Fruit fly (Drosophila melanogaster) whole organism, embryonic: ENCODE results near the gene CG10011.
A peak's percentile ranks its signal among the peaks of the same experiment; 100 is the strongest.

Experiments
- ATbp ChIP-seq: fragments of 200-800 bp; sonication (Bioruptor generic); optimal IDR thresholded peaks from 2 replicates; lab custom pipeline; 2017; ENCODE audit warnings: missing biosample characterization, mild to moderate bottlenecking, missing genetic modification characterization, missing genetic modification reagents
- BtbVII ChIP-seq: fragments of 200-800 bp; sonication (Bioruptor generic); optimal IDR thresholded peaks from 3 replicates; lab custom pipeline; 2017; ENCODE audit warnings: missing biosample characterization, mild to moderate bottlenecking, missing genetic modification characterization
- CG10267 ChIP-seq: fragments of 200-800 bp; sonication (Bioruptor generic); optimal IDR thresholded peaks from 2 replicates; lab custom pipeline; 2018; ENCODE audit warnings: missing biosample characterization, mild to moderate bottlenecking, missing genetic modification characterization, moderate library complexity
- CG10366 ChIP-seq: fragments of 200-800 bp; sonication (Bioruptor generic); IDR thresholded peaks from 2 replicates; pipeline ENCODE4 v1.3.6; 2022; ENCODE audit warnings: missing biosample characterization, missing genetic modification characterization
- CG10543 ChIP-seq: fragments of 200-800 bp; sonication (Bioruptor generic); optimal IDR thresholded peaks from 3 replicates; lab custom pipeline; 2017; ENCODE audit warnings: missing biosample characterization, mild to moderate bottlenecking, missing genetic modification characterization, moderate library complexity
- CG11085 ChIP-seq: fragments of 200-800 bp; sonication (Bioruptor generic); IDR thresholded peaks from 2 replicates; pipeline ENCODE4 v1.3.6; 2022; ENCODE audit warnings: missing biosample characterization, missing genetic modification characterization
- CG11560 ChIP-seq: fragments of 200-800 bp; sonication (Bioruptor generic); IDR thresholded peaks from 3 replicates; pipeline ENCODE4 v1.3.6; 2022; ENCODE audit warnings: missing biosample characterization, missing genetic modification characterization
- CG12659 ChIP-seq: fragments of 200-800 bp; sonication (Bioruptor generic); optimal IDR thresholded peaks from 3 replicates; lab custom pipeline; 2017; ENCODE audit warnings: mild to moderate bottlenecking, missing biosample characterization, missing genetic modification reagents, missing genetic modification characterization
- CG13123 ChIP-seq: fragments of 200-800 bp; sonication (Bioruptor generic); optimal IDR thresholded peaks from 2 replicates; lab custom pipeline; 2016; ENCODE audit warnings: missing biosample characterization, missing genetic modification characterization
- CG15479 ChIP-seq: fragments of 200-800 bp; sonication (Bioruptor generic); optimal IDR thresholded peaks from 3 replicates; lab custom pipeline; 2019; ENCODE audit warnings: missing biosample characterization, mild to moderate bottlenecking, missing genetic modification characterization, moderate library complexity
- CG15601 ChIP-seq: fragments of 200-800 bp; sonication (Bioruptor generic); optimal IDR thresholded peaks from 3 replicates; lab custom pipeline; 2019; ENCODE audit warnings: missing biosample characterization, mild to moderate bottlenecking, missing genetic modification characterization, moderate library complexity
- CG17186 ChIP-seq: fragments of 200-800 bp; sonication (Bioruptor generic); optimal IDR thresholded peaks from 3 replicates; lab custom pipeline; 2017; ENCODE audit warnings: missing biosample characterization, missing genetic modification reagents, missing genetic modification characterization
- CG17385 ChIP-seq: fragments of 200-800 bp; sonication (Bioruptor generic); optimal IDR thresholded peaks from 3 replicates; lab custom pipeline; 2018; ENCODE audit warnings: missing biosample characterization, mild to moderate bottlenecking, missing genetic modification characterization
- CG1792 ChIP-seq: fragments of 200-800 bp; sonication (Bioruptor generic); optimal IDR thresholded peaks from 2 replicates; lab custom pipeline; 2016; ENCODE audit warnings: missing biosample characterization, missing genetic modification characterization
- CG18262 ChIP-seq: fragments of 200-800 bp; optimal IDR thresholded peaks from 3 replicates; lab custom pipeline; 2019; ENCODE audit warnings: missing biosample characterization, mild to moderate bottlenecking, missing genetic modification characterization, moderate library complexity
- CG1832 ChIP-seq: fragments of 200-800 bp; sonication (Bioruptor generic); optimal IDR thresholded peaks from 2 replicates; lab custom pipeline; 2017; ENCODE audit warnings: missing biosample characterization, mild to moderate bottlenecking, missing genetic modification characterization, inconsistent platforms
- CG2712 ChIP-seq: fragments of 200-800 bp; optimal IDR thresholded peaks from 3 replicates; lab custom pipeline; 2019; ENCODE audit warnings: missing biosample characterization, mild to moderate bottlenecking, missing genetic modification characterization, moderate library complexity
- CG30403 ChIP-seq: fragments of 200-800 bp; sonication (Bioruptor generic); optimal IDR thresholded peaks from 3 replicates; lab custom pipeline; 2016; ENCODE audit warnings: missing biosample characterization, missing genetic modification characterization
- CG33213 ChIP-seq: fragments of 200-800 bp; sonication (Bioruptor generic); optimal IDR thresholded peaks from 3 replicates; lab custom pipeline; 2016; ENCODE audit warnings: missing biosample characterization, missing genetic modification characterization
- CG3838 ChIP-seq: fragments of 200-800 bp; sonication (Bioruptor generic); optimal IDR thresholded peaks from 3 replicates; lab custom pipeline; 2016; ENCODE audit warnings: missing biosample characterization, missing genetic modification characterization
- CG8944 ChIP-seq: fragments of 200-800 bp; sonication (Bioruptor generic); optimal IDR thresholded peaks from 3 replicates; lab custom pipeline; 2016; ENCODE audit warnings: missing biosample characterization, missing genetic modification characterization
- CG9215 ChIP-seq: fragments of 200-800 bp; sonication (Bioruptor generic); IDR thresholded peaks from 2 replicates; pipeline ENCODE4 v1.3.6; 2022; ENCODE audit warnings: missing biosample characterization, missing genetic modification characterization
- CG9817 ChIP-seq: fragments of 200-800 bp; sonication (Bioruptor generic); optimal IDR thresholded peaks from 2 replicates; lab custom pipeline; 2018; ENCODE audit warnings: missing biosample characterization, mild to moderate bottlenecking, missing genetic modification characterization, moderate library complexity
- CHES-1-like ChIP-seq: fragments of 200-800 bp; sonication (Bioruptor generic); optimal IDR thresholded peaks from 2 replicates; lab custom pipeline; 2016; ENCODE audit warnings: missing biosample characterization, missing genetic modification characterization
- Drgx ChIP-seq: fragments of 200-800 bp; sonication (Bioruptor generic); IDR thresholded peaks from 2 replicates; pipeline ENCODE4 v1.3.6; 2022; ENCODE audit warnings: missing biosample characterization, missing genetic modification characterization
- Fer1 ChIP-seq: fragments of 200-800 bp; sonication (Bioruptor generic); optimal IDR thresholded peaks from 2 replicates; lab custom pipeline; 2017; ENCODE audit warnings: missing biosample characterization, mild to moderate bottlenecking, missing genetic modification characterization
- HLH4C ChIP-seq: fragments of 200-800 bp; sonication (Bioruptor generic); IDR thresholded peaks from 3 replicates; pipeline ENCODE4 v1.3.6; 2022; ENCODE audit warnings: missing biosample characterization, missing genetic modification characterization; ENCODE audit not compliant: partially characterized antibody
- Hmx ChIP-seq: fragments of 200-800 bp; sonication (Bioruptor generic); optimal IDR thresholded peaks from 2 replicates; lab custom pipeline; 2016; ENCODE audit warnings: missing biosample characterization, missing genetic modification characterization
- Myb ChIP-seq: fragments of 200-800 bp; sonication (Bioruptor generic); optimal IDR thresholded peaks from 2 replicates; lab custom pipeline; 2016; ENCODE audit warnings: missing biosample characterization, missing genetic modification characterization
- NC2β ChIP-seq: fragments of 200-800 bp; sonication (Bioruptor generic); optimal IDR thresholded peaks from 2 replicates; lab custom pipeline; 2016; ENCODE audit warnings: missing biosample characterization, missing genetic modification characterization
- Nf-YA ChIP-seq: fragments of 200-800 bp; sonication (Bioruptor generic); IDR thresholded peaks from 2 replicates; pipeline ENCODE4 v1.3.6; 2022; ENCODE audit warnings: missing biosample characterization, missing genetic modification characterization
- Scr ChIP-seq: fragments of 200-800 bp; sonication (Bioruptor generic); IDR thresholded peaks from 2 replicates; pipeline ENCODE4 v1.3.6; 2022; ENCODE audit warnings: missing biosample characterization, missing genetic modification characterization; ENCODE audit not compliant: partially characterized antibody
- Side ChIP-seq: fragments of 200-800 bp; sonication (Bioruptor generic); optimal IDR thresholded peaks from 2 replicates; lab custom pipeline; 2016; ENCODE audit warnings: missing biosample characterization, missing genetic modification characterization
- Spps ChIP-seq: fragments of 200-800 bp; sonication (Bioruptor generic); optimal IDR thresholded peaks from 2 replicates; lab custom pipeline; 2018; ENCODE audit warnings: missing biosample characterization, mild to moderate bottlenecking, missing genetic modification characterization
- Usf ChIP-seq: fragments of 200-800 bp; sonication (Bioruptor generic); optimal IDR thresholded peaks from 2 replicates; lab custom pipeline; 2017; ENCODE audit warnings: missing genotype, missing biosample characterization, missing genetic modification characterization
- ato ChIP-seq: fragments of 200-800 bp; sonication (Bioruptor generic); IDR thresholded peaks from 2 replicates; pipeline ENCODE4 v1.3.6; 2022; ENCODE audit warnings: missing biosample characterization, missing genetic modification characterization; ENCODE audit not compliant: partially characterized antibody
- az2 ChIP-seq: fragments of 200-800 bp; sonication (Bioruptor generic); optimal IDR thresholded peaks from 3 replicates; lab custom pipeline; 2016; ENCODE audit warnings: missing biosample characterization, missing genetic modification characterization
- bbx ChIP-seq: fragments of 200-800 bp; sonication (Bioruptor generic); IDR thresholded peaks from 2 replicates; pipeline ENCODE4 v1.3.6; 2022; ENCODE audit warnings: missing biosample characterization, missing genetic modification characterization; ENCODE audit not compliant: partially characterized antibody
- btn ChIP-seq: fragments of 200-800 bp; sonication (Bioruptor generic); optimal IDR thresholded peaks from 2 replicates; lab custom pipeline; 2016; ENCODE audit warnings: missing biosample characterization, missing genetic modification characterization
- cg ChIP-seq: fragments of 200-800 bp; sonication (Bioruptor generic); optimal IDR thresholded peaks from 3 replicates; lab custom pipeline; 2019; ENCODE audit warnings: missing biosample characterization, mild to moderate bottlenecking, missing genetic modification characterization, moderate library complexity
- chif ChIP-seq, 2 experiments: fragments of 200-800 bp; sonication (Bioruptor generic); optimal IDR thresholded peaks; 3 replicates each; lab custom pipeline; 2016; ENCODE audit warnings: missing biosample characterization in 2 of 2, missing genetic modification characterization in 2 of 2
- chinmo ChIP-seq: fragments of 200-800 bp; sonication (Bioruptor generic); IDR thresholded peaks from 4 replicates; pipeline ENCODE4 v1.3.6; 2022; ENCODE audit warnings: missing biosample characterization, missing genetic modification characterization; ENCODE audit not compliant: partially characterized antibody
- gsb ChIP-seq: fragments of 200-800 bp; sonication (Bioruptor generic); IDR thresholded peaks from 2 replicates; pipeline ENCODE4 v1.3.6; 2022; ENCODE audit warnings: missing biosample characterization, missing genetic modification characterization
- her ChIP-seq: fragments of 200-800 bp; sonication (Bioruptor generic); optimal IDR thresholded peaks from 2 replicates; lab custom pipeline; 2016; ENCODE audit warnings: missing biosample characterization, missing genetic modification characterization
- lbe ChIP-seq: fragments of 200-800 bp; sonication (Bioruptor generic); optimal IDR thresholded peaks from 2 replicates; lab custom pipeline; 2016; ENCODE audit warnings: missing biosample characterization, mild to moderate bottlenecking, missing genetic modification characterization
- lov ChIP-seq, 2 experiments: fragments of 200-800 bp in 1 of 2; fragments of >200 bp in 1 of 2; sonication (Bioruptor generic) in 1 of 2; IDR thresholded peaks in 1 of 2; optimal IDR thresholded peaks in 1 of 2; 2 replicates in 1 of 2; 3 replicates in 1 of 2; pipeline versions ENCODE4 v1.3.6 to Lab custom; 2017 to 2022; ENCODE audit warnings: missing biosample characterization in 1 of 2, missing genetic modification characterization in 1 of 2
- p53 ChIP-seq: fragments of 200-800 bp; sonication (Bioruptor generic); optimal IDR thresholded peaks from 2 replicates; lab custom pipeline; 2016; ENCODE audit warnings: missing biosample characterization, missing genetic modification characterization
- pan ChIP-seq, 4 experiments: fragments of >200 bp in 3 of 4; fragments of 200-800 bp in 1 of 4; sonication (Bioruptor generic) in 1 of 4; optimal IDR thresholded peaks in 3 of 4; IDR thresholded peaks in 1 of 4; 2 replicates each; pipeline versions ENCODE4 v1.3.6 to Lab custom; 2017 to 2022; ENCODE audit warnings: missing biosample characterization in 2 of 4, missing genetic modification characterization in 2 of 4, mixed read lengths in 1 of 4
- schlank ChIP-seq: fragments of 200-800 bp; sonication (Bioruptor generic); optimal IDR thresholded peaks from 2 replicates; lab custom pipeline; 2018; ENCODE audit warnings: missing biosample characterization, mild to moderate bottlenecking, missing genetic modification characterization
- toy ChIP-seq: fragments of 200-800 bp; sonication (Bioruptor generic); IDR thresholded peaks from 2 replicates; pipeline ENCODE4 v1.3.6; 2022; ENCODE audit warnings: missing biosample characterization, missing genetic modification characterization

The CG10011 gene

dm6 chr3R:28590462-28590861 lies 44.4 kb downstream of the CG10011 start (continued):
- TF ChIP-seq CG12659 (GFP tag; lab: Kevin White, UChicago) (peak; percentile 18), CG17385 (GFP tag; lab: Kevin White, UChicago) (peak; percentile 44), her (GFP tag; lab: Kevin White, UChicago) (no peak), btn (GFP tag; lab: Kevin White, UChicago) (no peak), CG8944 (GFP tag; lab: Kevin White, UChicago) (no peak), gsb (GFP tag; lab: Robert Waterston, UW) (0 out of 2 replicates have a peak, but pooled peaks have one; percentile 14), Spps (tag; lab: Kevin White, UChicago) (no peak), NC2β (GFP tag; lab: Kevin White, UChicago) (no peak), CG11085 (GFP tag; lab: Robert Waterston, UW) (no peak), CG17186 (GFP tag; lab: Kevin White, UChicago) (peak; percentile 12), CG1792 (GFP tag; lab: Kevin White, UChicago) (no peak), Nf-YA (GFP tag; lab: Robert Waterston, UW) (no peak), ATbp (GFP tag; lab: Kevin White, UChicago) (peak; percentile 86), CG10543 (GFP tag; lab: Kevin White, UChicago) (peak; percentile 43), BtbVII (GFP tag; lab: Kevin White, UChicago) (peak; percentile 18), Usf (no peak), lbe (GFP tag; lab: Kevin White, UChicago) (no peak), CG1832 (no peak), Myb (no peak), CG15601 (tag; lab: Kevin White, UChicago) (peak; percentile 55), p53 (GFP tag; lab: Kevin White, UChicago) (no peak), Side (peak; percentile 11), CG10267 (tag; lab: Kevin White, UChicago) (no peak), CG2712 (tag; lab: Kevin White, UChicago) (peak; percentile 3), pan (optimal IDR thresholded peaks at IDR 0.05; lab: Kevin White, UChicago) (no peak), pan (GFP tag; optimal IDR thresholded peaks at IDR 0.05 in 1 of 2, IDR thresholded peaks at IDR 0.05 in 1 of 2) (no peak), toy (GFP tag; lab: Robert Waterston, UW) (no peak), CG3838 (GFP tag; lab: Kevin White, UChicago) (no peak), CG9817 (tag; lab: Kevin White, UChicago) (no peak), az2 (GFP tag; lab: Kevin White, UChicago) (no peak), Drgx (GFP tag; lab: Robert Waterston, UW) (no peak), CG18262 (tag; lab: Kevin White, UChicago) (peak; percentile 26), schlank (no peak), chif (GFP tag; optimal IDR thresholded peaks at IDR 0.05; lab: Kevin White, UChicago) (peak in 1 of 2 experiments; percentile 11), Hmx (no peak), Scr (GFP tag; lab: Robert Waterston, UW) (no peak), lov (optimal IDR thresholded peaks at IDR 0.05; lab: Kevin White, UChicago) (no peak), lov (GFP tag; IDR thresholded peaks at IDR 0.05; lab: Robert Waterston, UW) (no peak), HLH4C (GFP tag; lab: Robert Waterston, UW) (no peak), CG30403 (GFP tag; lab: Kevin White, UChicago) (no peak), CG15479 (GFP tag; lab: Kevin White, UChicago) (no peak), CG13123 (GFP tag; lab: Kevin White, UChicago) (no peak), chinmo (GFP tag; lab: Robert Waterston, UW) (no peak), cg (GFP tag; lab: Kevin White, UChicago) (no peak), CG11560 (tag; lab: Robert Waterston, UW) (no peak), ato (GFP tag; lab: Robert Waterston, UW) (no peak), Fer1 (GFP tag; lab: Kevin White, UChicago) (peak; percentile 4), CHES-1-like (GFP tag; lab: Kevin White, UChicago) (no peak), CG10366 (GFP tag; lab: Robert Waterston, UW) (peak; percentile 9; the same call in 1 of the 2 replicates), bbx (GFP tag; lab: Robert Waterston, UW) (no peak), CG9215 (GFP tag; lab: Robert Waterston, UW) (no peak), CG33213 (peak; percentile 45)
